Worm (Caenorhabditis elegans): ENCODE data around the gene F20G2.2.

Gene F20G2.2

DNA sequence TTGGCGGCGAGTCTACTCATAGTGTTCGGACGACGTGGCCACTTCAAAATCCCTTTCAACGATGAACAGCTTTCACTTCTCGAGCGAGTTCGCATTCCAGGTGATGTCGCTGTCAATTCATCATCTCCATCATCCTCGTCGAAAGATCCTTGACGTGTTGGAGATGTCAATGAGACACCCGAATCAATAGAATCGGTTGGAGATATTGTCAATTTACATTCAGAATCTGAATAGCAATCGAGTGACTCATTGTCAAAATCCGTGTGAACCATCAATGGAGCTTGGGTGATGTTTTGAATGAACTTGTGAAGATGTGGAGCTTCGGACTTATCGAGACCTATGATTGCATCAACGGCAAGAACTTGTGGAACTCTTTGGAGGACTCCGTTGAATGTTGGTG, 29.6 kb upstream of the F20G2.2 start:
- TF ChIP-seq bed-3 (GFP tag; optimal IDR thresholded peaks at IDR 0.05) (no peak), lin-32 (GFP tag; optimal IDR thresholded peaks at IDR 0.05) (no peak), snpc-4 (tag; optimal IDR thresholded peaks at IDR 0.05) (no peak), sem-2 (GFP tag; optimal IDR thresholded peaks at IDR 0.05) (no peak), hlh-1 (tag; optimal IDR thresholded peaks at IDR 0.05) (no peak), mab-5 (tag; optimal IDR thresholded peaks at IDR 0.05) (no peak), flh-1 (GFP tag; optimal IDR thresholded peaks at IDR 0.05) (no peak), zip-8 (tag; optimal IDR thresholded peaks at IDR 0.05) (no peak), pha-4 (tag; optimal IDR thresholded peaks at IDR 0.05) (no peak), blmp-1 (tag; optimal IDR thresholded peaks at IDR 0.05) (no peak), M03D4.4 (tag; optimal IDR thresholded peaks at IDR 0.05) (no peak), lin-13 (tag; optimal IDR thresholded peaks at IDR 0.05) (no peak), ham-2 (GFP tag; optimal IDR thresholded peaks at IDR 0.05) (no peak), lsy-2 (tag; optimal IDR thresholded peaks at IDR 0.05) (no peak), elt-1 (tag; optimal IDR thresholded peaks at IDR 0.05; ENCODE audit: borderline replicate concordance, insufficient read depth) (no peak), nhr-12 (tag; optimal IDR thresholded peaks at IDR 0.05) (no peak)

DNA sequence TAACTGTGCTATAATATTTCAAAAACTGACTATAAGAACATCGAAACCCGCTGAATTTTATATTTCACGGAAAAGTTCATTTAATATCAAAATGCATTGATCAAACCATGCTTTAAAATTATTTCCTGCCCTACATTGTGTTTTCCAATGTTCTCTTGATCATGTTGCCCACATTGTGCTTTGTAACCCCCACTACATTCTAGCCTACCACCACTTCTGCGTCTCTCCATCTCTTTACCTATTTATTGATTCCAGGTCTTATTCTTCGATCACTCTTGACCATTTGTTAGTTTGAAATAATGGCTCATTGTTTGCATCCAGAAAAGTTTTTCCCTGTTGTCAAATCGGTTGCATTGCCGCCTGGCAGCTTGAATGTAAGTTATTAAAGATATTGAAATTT, 26.0 kb upstream of the F20G2.2 start, which contains the start of gene decr-1.1:
decr-1.1 (plus strand) TSS at position 210 of the 400 bp plus-strand sequence.
- TF ChIP-seq mab-5 (tag; optimal IDR thresholded peaks at IDR 0.05): no peak
- peak; percentile 19 for TF ChIP-seq nhr-12 (tag; optimal IDR thresholded peaks at IDR 0.05)
- TF ChIP-seq elt-1 (tag; optimal IDR thresholded peaks at IDR 0.05; ENCODE audit: borderline replicate concordance, insufficient read depth): no peak
- no peak for TF ChIP-seq blmp-1 (tag; optimal IDR thresholded peaks at IDR 0.05)
- no peak for TF ChIP-seq ham-2 (GFP tag; optimal IDR thresholded peaks at IDR 0.05)
- TF ChIP-seq unc-62 (GFP tag; optimal IDR thresholded peaks at IDR 0.05): no peak
- no peak for TF ChIP-seq ceh-83 (GFP tag; optimal IDR thresholded peaks at IDR 0.05)

DNA sequence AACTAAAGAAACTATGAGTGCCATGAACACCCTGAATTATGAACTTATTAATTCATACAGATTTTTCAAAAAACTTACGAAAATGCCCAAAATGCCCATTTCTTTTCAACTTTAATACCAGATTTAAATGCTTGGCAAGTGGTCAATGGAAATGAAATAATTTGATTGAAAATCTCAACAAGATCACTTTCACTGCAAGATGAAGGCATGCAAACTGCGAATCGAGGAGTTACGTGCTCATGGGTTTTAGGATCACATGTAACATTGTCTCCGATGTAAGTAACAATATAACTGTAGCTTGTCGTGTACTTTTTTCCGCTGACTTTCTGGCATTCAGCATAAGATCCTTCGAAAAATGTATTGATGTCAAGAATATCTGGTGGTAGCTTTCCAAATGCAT, 24.7 kb upstream of the F20G2.2 start:
- TF ChIP-seq nhr-237 (tag; optimal IDR thresholded peaks at IDR 0.05): no peak
- no peak for TF ChIP-seq ham-2 (GFP tag; optimal IDR thresholded peaks at IDR 0.05)
- no peak for TF ChIP-seq unc-39 (tag; optimal IDR thresholded peaks at IDR 0.05)
- no peak for TF ChIP-seq ceh-43 (GFP tag; optimal IDR thresholded peaks at IDR 0.05)
- no peak for TF ChIP-seq drap-1 (GFP tag; optimal IDR thresholded peaks at IDR 0.05)
- no peak for TF ChIP-seq lin-32 (GFP tag; optimal IDR thresholded peaks at IDR 0.05)
- TF ChIP-seq snpc-4 (tag; optimal IDR thresholded peaks at IDR 0.05): no peak
- no peak for TF ChIP-seq M03D4.4 (tag; optimal IDR thresholded peaks at IDR 0.05)
- TF ChIP-seq ztf-11 (tag; optimal IDR thresholded peaks at IDR 0.05): no peak
- no peak for TF ChIP-seq tbx-8 (GFP tag; optimal IDR thresholded peaks at IDR 0.05)
- TF ChIP-seq cnd-1 (tag; optimal IDR thresholded peaks at IDR 0.05): no peak
- no peak for TF ChIP-seq blmp-1 (tag; optimal IDR thresholded peaks at IDR 0.05)
- TF ChIP-seq lin-13 (tag; optimal IDR thresholded peaks at IDR 0.05): no peak
- no peak for TF ChIP-seq mep-1 (tag; optimal IDR thresholded peaks at IDR 0.05)
- no peak for TF ChIP-seq nhr-28 (tag; optimal IDR thresholded peaks at IDR 0.05)
- no peak for TF ChIP-seq nhr-76 (tag; optimal IDR thresholded peaks at IDR 0.05)
- no peak for TF ChIP-seq mab-5 (tag; optimal IDR thresholded peaks at IDR 0.05)
- TF ChIP-seq mls-2 (tag; optimal IDR thresholded peaks at IDR 0.05): no peak
- TF ChIP-seq nhr-12 (tag; optimal IDR thresholded peaks at IDR 0.05): no peak
- TF ChIP-seq bed-3 (GFP tag; optimal IDR thresholded peaks at IDR 0.05): no peak

DNA sequence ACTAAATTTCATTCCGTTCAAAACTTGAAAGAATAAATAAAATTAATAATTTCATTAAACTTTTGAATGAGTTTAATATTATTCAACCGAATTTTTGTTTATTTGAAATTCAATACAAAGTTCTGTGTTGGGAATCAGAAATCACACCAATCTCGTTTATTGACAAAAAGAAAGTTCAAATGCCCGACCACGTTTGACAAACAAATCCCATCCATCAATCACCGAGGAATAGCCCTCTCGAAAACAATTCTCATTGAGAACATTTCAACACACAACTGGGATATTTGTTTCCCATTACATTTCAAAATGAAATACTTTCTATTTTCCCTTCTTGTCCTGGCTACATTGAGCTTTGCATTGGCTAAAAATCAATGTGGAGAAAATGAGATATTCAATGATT, 21.6 kb upstream of the F20G2.2 start, which contains the start of gene F53C11.9:
F53C11.9 (plus strand) TSS at position 159 of the 400 bp plus-strand sequence.
- TF ChIP-seq flh-1 (GFP tag; optimal IDR thresholded peaks at IDR 0.05) (no peak), mls-2 (tag; optimal IDR thresholded peaks at IDR 0.05) (no peak), drap-1 (GFP tag; optimal IDR thresholded peaks at IDR 0.05) (no peak), unc-62 (GFP tag; optimal IDR thresholded peaks at IDR 0.05) (peak; percentile 34), ceh-39 (tag; optimal IDR thresholded peaks at IDR 0.05) (no peak), mep-1 (tag; optimal IDR thresholded peaks at IDR 0.05) (no peak), M03D4.4 (tag; optimal IDR thresholded peaks at IDR 0.05) (no peak), ham-2 (GFP tag; optimal IDR thresholded peaks at IDR 0.05) (no peak)

DNA sequence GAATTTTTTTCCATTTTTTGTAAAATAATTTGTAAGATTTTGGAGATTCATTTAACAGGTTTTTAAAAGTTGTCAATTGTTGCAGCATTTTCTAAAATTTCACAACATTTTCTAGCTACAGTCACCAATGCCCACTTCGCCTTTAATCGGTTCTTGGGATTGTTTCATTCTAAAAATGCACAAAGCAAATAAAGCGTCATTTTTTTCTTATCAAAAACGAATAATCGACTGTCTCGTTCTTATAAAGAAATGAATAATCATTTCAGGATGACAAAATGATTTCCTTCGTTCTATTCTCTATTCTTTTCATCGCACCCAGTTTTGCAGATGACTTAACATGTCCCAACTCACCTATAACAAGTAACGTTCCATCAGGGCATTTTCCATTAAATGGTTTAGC, 19.3 kb upstream of the F20G2.2 start, which contains the start of gene F53C11.1:
F53C11.1 (plus strand) TSS at position 268 of the 400 bp plus-strand sequence.
- TF ChIP-seq sem-2 (GFP tag; optimal IDR thresholded peaks at IDR 0.05): no peak
- TF ChIP-seq nhr-2 (tag; optimal IDR thresholded peaks at IDR 0.05): no peak
- no peak for TF ChIP-seq unc-120 (tag; optimal IDR thresholded peaks at IDR 0.05; ENCODE audit: poor library complexity, severe bottlenecking)
- no peak for TF ChIP-seq flh-1 (GFP tag; optimal IDR thresholded peaks at IDR 0.05)
- TF ChIP-seq nhr-28 (tag; optimal IDR thresholded peaks at IDR 0.05): no peak
- no peak for TF ChIP-seq nhr-237 (tag; optimal IDR thresholded peaks at IDR 0.05)
- TF ChIP-seq mab-5 (tag; optimal IDR thresholded peaks at IDR 0.05): no peak
- TF ChIP-seq blmp-1 (tag; optimal IDR thresholded peaks at IDR 0.05): no peak
- TF ChIP-seq hlh-1 (tag; optimal IDR thresholded peaks at IDR 0.05): no peak
- no peak for TF ChIP-seq M03D4.4 (tag; optimal IDR thresholded peaks at IDR 0.05)
- no peak for TF ChIP-seq ztf-11 (tag; optimal IDR thresholded peaks at IDR 0.05)
- no peak for TF ChIP-seq nhr-12 (tag; optimal IDR thresholded peaks at IDR 0.05)
- no peak for TF ChIP-seq elt-3 (tag; optimal IDR thresholded peaks at IDR 0.05)
- TF ChIP-seq ceh-43 (GFP tag; optimal IDR thresholded peaks at IDR 0.05): no peak
- TF ChIP-seq unc-39 (tag; optimal IDR thresholded peaks at IDR 0.05): no peak
- TF ChIP-seq ceh-83 (GFP tag; optimal IDR thresholded peaks at IDR 0.05): no peak
